Fruit fly (Drosophila melanogaster): ENCODE measurements around the gene MFS10.

Gene MFS10

dm6 chrX:13114861-13115260 is 14.0 kb upstream of the MFS10 start, which contains the start of gene CG42237 (continued):
- TF ChIP-seq CG5245 (GFP tag; optimal IDR thresholded peaks at IDR 0.05) (no peak), nom (GFP tag; optimal IDR thresholded peaks at IDR 0.05) (peak; percentile 67), trem (tag; optimal IDR thresholded peaks at IDR 0.05) (no peak), MTF-1 (GFP tag; optimal IDR thresholded peaks at IDR 0.05; ENCODE audit: borderline replicate concordance) (no peak), rib (GFP tag; IDR thresholded peaks at IDR 0.05) (0 out of 2 replicates have a peak, but pooled peaks have one; percentile 11), CG11723 (GFP tag; optimal IDR thresholded peaks at IDR 0.05) (no peak), CG31365 (tag; optimal IDR thresholded peaks at IDR 0.05) (no peak), chinmo (GFP tag; IDR thresholded peaks at IDR 0.05; ENCODE audit: partially characterized antibody) (peak; percentile 64; the same call in 1 of the 4 replicates), Antp (GFP tag; optimal IDR thresholded peaks at IDR 0.05) (no peak), Ada2b (GFP tag; IDR thresholded peaks at IDR 0.05) (no peak), D19A (tag; optimal IDR thresholded peaks at IDR 0.05) (no peak), exex (tag; optimal IDR thresholded peaks at IDR 0.05) (no peak), ken (GFP tag; IDR thresholded peaks at IDR 0.05) (0 out of 3 replicates have a peak, but pooled peaks have one; percentile 19), sima (GFP tag; optimal IDR thresholded peaks at IDR 0.05) (no peak), Dref (GFP tag; IDR thresholded peaks at IDR 0.05) (no peak), CG13287 (GFP tag; IDR thresholded peaks at IDR 0.05; ENCODE audit: partially characterized antibody) (0 out of 2 replicates have a peak, but pooled peaks have one; percentile 10), az2 (GFP tag; optimal IDR thresholded peaks at IDR 0.05) (no peak), CG16813 (GFP tag; IDR thresholded peaks at IDR 0.05; ENCODE audit: partially characterized antibody) (no peak), vvl (GFP tag; IDR thresholded peaks at IDR 0.05) (0 out of 2 replicates have a peak, but pooled peaks have one; percentile 43), h (optimal IDR thresholded peaks at IDR 0.05) (no peak), bigmax (GFP tag; optimal IDR thresholded peaks at IDR 0.05) (no peak), CG12219 (GFP tag; optimal IDR thresholded peaks at IDR 0.05) (no peak), eve (GFP tag; optimal IDR thresholded peaks at IDR 0.05) (no peak), H15 (GFP tag; IDR thresholded peaks at IDR 0.05) (no peak), CG6689 (GFP tag; IDR thresholded peaks at IDR 0.05) (no peak), Jarid2 (GFP tag; optimal IDR thresholded peaks at IDR 0.05) (peak; percentile 4), Hsf (GFP tag; optimal IDR thresholded peaks at IDR 0.05) (no peak), grau (tag; optimal IDR thresholded peaks at IDR 0.05) (no peak)

dm6 chrX:13116438-13117243 is 12.2 kb upstream of the MFS10 start:
- TF ChIP-seq CG17361 (GFP tag; IDR thresholded peaks at IDR 0.05) (peak; percentile 35; the same call in 2 of the 3 replicates), Eip74EF (GFP tag; optimal IDR thresholded peaks at IDR 0.05) (peak in 1 of 2 experiments; percentile 14), CG7839 (tag; optimal IDR thresholded peaks at IDR 0.05) (peak; percentile 5), cwo (GFP tag; optimal IDR thresholded peaks at IDR 0.05) (no peak), CG2678 (tag; optimal IDR thresholded peaks at IDR 0.05) (peak; percentile 10), CG11093 (GFP tag; IDR thresholded peaks at IDR 0.05) (no peak), CG1832 (GFP tag; optimal IDR thresholded peaks at IDR 0.05) (no peak), grau (tag; optimal IDR thresholded peaks at IDR 0.05) (no peak), Med (GFP tag) (peak; percentile 57), bab2 (GFP tag; optimal IDR thresholded peaks at IDR 0.05) (peak; percentile 3), CG11504 (tag; optimal IDR thresholded peaks at IDR 0.05) (peak; percentile 49), nmo (GFP tag; optimal IDR thresholded peaks at IDR 0.05) (peak; percentile 11), bsh (GFP tag; optimal IDR thresholded peaks at IDR 0.05) (peak in 1 of 2 experiments; percentile 7), hth (optimal IDR thresholded peaks at IDR 0.05) (no peak), CG18262 (tag; optimal IDR thresholded peaks at IDR 0.05) (peak; percentile 27), D19A (tag; optimal IDR thresholded peaks at IDR 0.05) (peak; percentile 69), row (GFP tag; IDR thresholded peaks at IDR 0.05) (peak; percentile 22; the same call in 2 of the 3 replicates), CG31441 (GFP tag; IDR thresholded peaks at IDR 0.05) (peak; percentile 36; the same call in 1 of the 2 replicates), Hr51 (GFP tag; optimal IDR thresholded peaks at IDR 0.05) (peak in 1 of 2 experiments; percentile 16), nom (GFP tag; optimal IDR thresholded peaks at IDR 0.05) (peak; percentile 92), sens (GFP tag) (peak; percentile 66), CG13424 (tag; optimal IDR thresholded peaks at IDR 0.05) (peak; percentile 5), Sox100B (GFP tag; optimal IDR thresholded peaks at IDR 0.05) (peak; percentile 11)

All from whole organism, embryonic.